Worm (Caenorhabditis elegans) whole organism, L2 larva: ENCODE data around the gene F17C8.7.

ENCODE experiments used
- aly-2 ChIP-seq: fragments of 150-350 bp; optimal IDR thresholded peaks from 2 replicates; lab custom pipeline; 2014; ENCODE audit warnings: missing biosample characterization, missing genetic modification characterization
- ceh-16 ChIP-seq: fragments of 150-350 bp; optimal IDR thresholded peaks from 2 replicates; lab custom pipeline; 2014; ENCODE audit warnings: missing biosample characterization, missing genetic modification characterization
- elt-3 ChIP-seq: sonication (generic microtip); optimal IDR thresholded peaks from 2 replicates; lab custom pipeline; 2017; ENCODE audit warnings: missing biosample characterization, missing genetic modification characterization
- nhr-12 ChIP-seq: fragments of 150-350 bp; optimal IDR thresholded peaks from 2 replicates; lab custom pipeline; 2014; ENCODE audit warnings: missing biosample characterization, missing genetic modification characterization
- nhr-237 ChIP-seq: fragments of 150-350 bp; optimal IDR thresholded peaks from 2 replicates; lab custom pipeline; 2014; ENCODE audit warnings: missing biosample characterization, missing genetic modification characterization
- nhr-77 ChIP-seq: fragments of 150-350 bp; optimal IDR thresholded peaks from 2 replicates; lab custom pipeline; 2014; ENCODE audit warnings: missing biosample characterization, missing genetic modification characterization
- unc-62 ChIP-seq: fragments of 150-350 bp; optimal IDR thresholded peaks from 2 replicates; lab custom pipeline; 2014; ENCODE audit warnings: missing biosample characterization, missing genetic modification reagents, missing genetic modification characterization
- ztf-11 ChIP-seq: sonication (generic microtip); optimal IDR thresholded peaks from 2 replicates; lab custom pipeline; 2017; ENCODE audit warnings: missing biosample characterization, missing genetic modification characterization

ce11 chrIII:4723922-4724321 is 11.6 kb upstream of the F17C8.7 start:
- TF ChIP-seq ceh-16 (tag; lab: Kevin White, UChicago) (no peak), ztf-11 (no peak), nhr-77 (no peak), aly-2 (tag; lab: Kevin White, UChicago) (no peak), nhr-12 (tag; lab: Kevin White, UChicago) (no peak), nhr-237 (tag; lab: Kevin White, UChicago) (no peak), elt-3 (tag; lab: Kevin White, UChicago) (no peak), unc-62 (GFP tag; lab: Kevin White, UChicago) (no peak)
